Fruit fly (Drosophila melanogaster) whole organism, prepupa: ENCODE data around the gene CG7099.

Experiments used
- CG10631 ChIP-seq: fragments of 200-800 bp; sonication (Bioruptor generic); optimal IDR thresholded peaks from 2 replicates; lab custom pipeline; 2016; ENCODE audit warnings: missing biosample characterization, missing genetic modification characterization
- CG10669 ChIP-seq: fragments of 200-800 bp; sonication (Bioruptor generic); optimal IDR thresholded peaks from 3 replicates; lab custom pipeline; 2018; ENCODE audit warnings: missing biosample characterization, mild to moderate bottlenecking, missing genetic modification characterization, moderate library complexity
- CG11294 ChIP-seq: fragments of 200-800 bp; sonication (Bioruptor generic); IDR thresholded peaks from 2 replicates; pipeline ENCODE4 v1.3.6; 2022; ENCODE audit warnings: missing biosample characterization, missing genetic modification characterization
- CG11902 ChIP-seq: fragments of 200-800 bp; sonication (Bioruptor generic); optimal IDR thresholded peaks from 3 replicates; lab custom pipeline; 2016; ENCODE audit warnings: missing biosample characterization, missing genetic modification characterization
- CG15336 ChIP-seq: fragments of 200-800 bp; sonication (Bioruptor generic); IDR thresholded peaks from 2 replicates; pipeline ENCODE4 v1.3.6; 2022; ENCODE audit warnings: missing biosample characterization, missing genetic modification characterization
- CG1621 ChIP-seq: fragments of 200-800 bp; sonication (Bioruptor generic); optimal IDR thresholded peaks from 3 replicates; lab custom pipeline; 2018; ENCODE audit warnings: missing biosample characterization, mild to moderate bottlenecking, missing genetic modification characterization
- CG31627 ChIP-seq: fragments of 200-800 bp; sonication (Bioruptor generic); optimal IDR thresholded peaks from 3 replicates; lab custom pipeline; 2016; ENCODE audit warnings: missing biosample characterization, missing genetic modification characterization
- CG32006 ChIP-seq: fragments of 200-800 bp; sonication (Bioruptor generic); optimal IDR thresholded peaks from 3 replicates; lab custom pipeline; 2017; ENCODE audit warnings: missing biosample characterization, mild to moderate bottlenecking, missing genetic modification characterization
- CG34406 ChIP-seq: fragments of 200-800 bp; sonication (Bioruptor generic); optimal IDR thresholded peaks from 3 replicates; lab custom pipeline; 2016; ENCODE audit warnings: missing biosample characterization, missing genetic modification characterization
- CG3919 ChIP-seq: fragments of 200-800 bp; sonication (Bioruptor generic); optimal IDR thresholded peaks from 3 replicates; lab custom pipeline; 2016; ENCODE audit warnings: missing biosample characterization, missing genetic modification characterization
- CG6163 ChIP-seq: fragments of 200-800 bp; sonication (Bioruptor generic); IDR thresholded peaks from 3 replicates; pipeline ENCODE4 v1.3.6; 2022; ENCODE audit warnings: missing biosample characterization, missing genetic modification characterization
- CG6276 ChIP-seq: fragments of 200-800 bp; sonication (Bioruptor generic); optimal IDR thresholded peaks from 2 replicates; lab custom pipeline; 2017; ENCODE audit warnings: missing biosample characterization, mild to moderate bottlenecking, missing genetic modification characterization
- CG6808 ChIP-seq: fragments of 200-800 bp; sonication (Bioruptor generic); optimal IDR thresholded peaks from 3 replicates; lab custom pipeline; 2017; ENCODE audit warnings: missing biosample characterization, missing genetic modification characterization, mild to moderate bottlenecking, moderate library complexity, missing genetic modification reagents
- CG6854 ChIP-seq: fragments of 200-800 bp; sonication (Bioruptor generic); optimal IDR thresholded peaks from 2 replicates; lab custom pipeline; 2017; ENCODE audit warnings: missing biosample characterization, mild to moderate bottlenecking, missing genetic modification characterization
- CG7368 ChIP-seq: fragments of 200-800 bp; sonication (Bioruptor generic); optimal IDR thresholded peaks from 3 replicates; lab custom pipeline; 2016; ENCODE audit warnings: missing biosample characterization, missing genetic modification characterization
- CG8319 ChIP-seq: fragments of 200-800 bp; sonication (Bioruptor generic); optimal IDR thresholded peaks from 3 replicates; lab custom pipeline; 2016; ENCODE audit warnings: missing biosample characterization, missing genetic modification characterization
- CG8632 ChIP-seq: fragments of 200-800 bp; sonication (Bioruptor generic); optimal IDR thresholded peaks from 3 replicates; lab custom pipeline; 2016; ENCODE audit warnings: missing biosample characterization, missing genetic modification characterization
- CG9139 ChIP-seq: fragments of 200-800 bp; sonication (Bioruptor generic); optimal IDR thresholded peaks from 3 replicates; lab custom pipeline; 2017; ENCODE audit warnings: missing biosample characterization, mild to moderate bottlenecking, missing genetic modification characterization
- Eip75B ChIP-seq: fragments of 200-800 bp; sonication (Bioruptor generic); optimal IDR thresholded peaks from 3 replicates; lab custom pipeline; 2016; ENCODE audit warnings: missing biosample characterization, missing genetic modification characterization
- Eip78C ChIP-seq: fragments of 200-800 bp; sonication (Bioruptor generic); peaks from one replicate; lab custom pipeline; 2016; ENCODE audit warnings: missing biosample characterization, missing genetic modification characterization
- Eip93F ChIP-seq: fragments of 200-800 bp; sonication (Bioruptor generic); optimal IDR thresholded peaks from 2 replicates; lab custom pipeline; 2016; ENCODE audit warnings: missing biosample characterization, mild to moderate bottlenecking, missing genetic modification characterization
- Ets96B ChIP-seq: fragments of 200-800 bp; optimal IDR thresholded peaks from 2 replicates; lab custom pipeline; 2019; ENCODE audit warnings: missing biosample characterization, mild to moderate bottlenecking, missing genetic modification characterization, moderate library complexity
- Hr38 ChIP-seq: sonication (Bioruptor generic); optimal IDR thresholded peaks from 2 replicates; lab custom pipeline; 2016; ENCODE audit warnings: missing biosample characterization, missing genetic modification characterization
- Hr39 ChIP-seq: fragments of 200-800 bp; sonication (Bioruptor generic); optimal IDR thresholded peaks from 2 replicates; lab custom pipeline; 2016; ENCODE audit warnings: missing biosample characterization, missing genetic modification characterization
- OdsH ChIP-seq: fragments of 200-800 bp; sonication (Bioruptor generic); optimal IDR thresholded peaks from 3 replicates; lab custom pipeline; 2016; ENCODE audit warnings: missing biosample characterization, missing genetic modification characterization
- Smox ChIP-seq: fragments of 200-800 bp; sonication (Bioruptor generic); optimal IDR thresholded peaks from 3 replicates; lab custom pipeline; 2016; ENCODE audit warnings: missing biosample characterization, missing genetic modification characterization
- Sox102F ChIP-seq: fragments of 200-800 bp; sonication (Bioruptor generic); optimal IDR thresholded peaks from 2 replicates; lab custom pipeline; 2016; ENCODE audit warnings: missing biosample characterization, mild to moderate bottlenecking, missing genetic modification characterization
- Sox14 ChIP-seq: fragments of 200-800 bp; sonication (Bioruptor generic); optimal IDR thresholded peaks from 3 replicates; lab custom pipeline; 2016; ENCODE audit warnings: missing biosample characterization, missing genetic modification characterization
- Sox15 ChIP-seq: fragments of 200-800 bp; sonication (Bioruptor generic); optimal IDR thresholded peaks from 3 replicates; lab custom pipeline; 2016; ENCODE audit warnings: missing biosample characterization, missing genetic modification characterization
- achi ChIP-seq: fragments of 200-800 bp; sonication (Bioruptor generic); optimal IDR thresholded peaks from 3 replicates; lab custom pipeline; 2016; ENCODE audit warnings: missing biosample characterization, missing genetic modification characterization
- acj6 ChIP-seq: fragments of 200-800 bp; sonication (Bioruptor generic); optimal IDR thresholded peaks from 3 replicates; lab custom pipeline; 2016; ENCODE audit warnings: missing biosample characterization, missing genetic modification characterization
- cyc ChIP-seq: fragments of 200-800 bp; sonication (Bioruptor generic); optimal IDR thresholded peaks from 3 replicates; lab custom pipeline; 2016; ENCODE audit warnings: missing biosample characterization, missing genetic modification characterization
- dac ChIP-seq: fragments of 200-800 bp; sonication (Bioruptor generic); optimal IDR thresholded peaks from 2 replicates; lab custom pipeline; 2017; ENCODE audit warnings: missing biosample characterization, mild to moderate bottlenecking, missing genetic modification characterization
- fd59A ChIP-seq: fragments of 200-800 bp; sonication (Bioruptor generic); optimal IDR thresholded peaks from 2 replicates; lab custom pipeline; 2017; ENCODE audit warnings: missing biosample characterization, mild to moderate bottlenecking, missing genetic modification characterization, missing genetic modification reagents
- fd85E ChIP-seq: fragments of 200-800 bp; sonication (Bioruptor generic); optimal IDR thresholded peaks from 3 replicates; lab custom pipeline; 2016; ENCODE audit warnings: missing biosample characterization, missing genetic modification characterization
- fkh ChIP-seq: fragments of 200-800 bp; sonication (Bioruptor generic); optimal IDR thresholded peaks from 3 replicates; lab custom pipeline; 2017; ENCODE audit warnings: missing biosample characterization, mild to moderate bottlenecking, missing genetic modification characterization, moderate library complexity
- lz ChIP-seq: fragments of 200-800 bp; sonication (Bioruptor generic); optimal IDR thresholded peaks from 3 replicates; lab custom pipeline; 2016; ENCODE audit warnings: missing biosample characterization, missing genetic modification characterization
- net ChIP-seq: fragments of 200-800 bp; sonication (Bioruptor generic); optimal IDR thresholded peaks from 3 replicates; lab custom pipeline; 2016; ENCODE audit warnings: missing biosample characterization, missing genetic modification characterization
- svp ChIP-seq: fragments of 200-800 bp; sonication (Bioruptor generic); peaks from one replicate; lab custom pipeline; 2016; ENCODE audit warnings: missing biosample characterization, missing genetic modification characterization
- vri ChIP-seq: fragments of 200-800 bp; sonication (Bioruptor generic); optimal IDR thresholded peaks from 3 replicates; lab custom pipeline; 2016; ENCODE audit warnings: missing biosample characterization, mild to moderate bottlenecking, missing genetic modification characterization

The CG7099 gene

DNA sequence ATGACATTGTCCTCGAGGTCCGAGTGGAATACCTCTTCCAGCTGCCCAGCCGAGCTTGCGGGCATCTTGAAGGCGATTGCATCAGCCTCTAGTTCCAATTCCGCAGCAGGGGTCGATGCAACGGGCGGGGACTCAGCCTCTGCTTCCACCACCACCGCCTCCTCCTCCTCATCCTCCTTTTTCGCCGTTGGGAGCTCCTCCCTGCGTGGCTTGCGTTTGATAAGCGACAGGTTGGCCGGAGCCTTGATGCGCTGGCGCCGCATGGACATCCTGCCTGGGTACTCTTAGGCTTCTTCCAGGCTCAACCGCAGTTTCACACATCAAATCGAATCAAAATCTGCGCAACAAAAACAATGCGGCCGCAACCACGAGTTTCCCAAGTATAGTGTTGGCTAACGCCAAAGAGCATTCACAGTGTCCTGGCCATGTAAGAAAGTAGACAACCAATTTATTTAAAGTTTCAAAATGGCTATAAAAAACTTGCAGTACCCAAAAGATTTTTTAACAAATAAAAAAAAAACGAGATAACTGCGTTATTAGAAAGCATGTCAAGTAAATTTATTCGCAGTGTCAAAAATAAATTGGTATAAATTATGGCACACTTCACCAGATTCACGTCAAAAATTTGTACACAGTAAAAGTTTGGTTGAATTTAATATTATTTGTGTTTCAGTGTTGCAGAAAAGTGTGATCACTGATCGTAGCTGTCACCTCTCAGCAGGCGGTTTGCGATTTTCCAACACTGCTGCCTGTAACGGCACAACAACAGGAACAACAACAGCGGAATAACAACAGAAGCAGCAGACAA lies 13.7 kb upstream of the CG7099 start, which contains the start of the genes Bdp1 and CG6565 (continued):
- TF ChIP-seq Eip75B (GFP tag; lab: Kevin White, UChicago) (peak; percentile 97), CG3919 (peak; percentile 96), CG15336 (peak; percentile 90), CG6854 (GFP tag; lab: Kevin White, UChicago) (peak; percentile 82), acj6 (GFP tag; lab: Kevin White, UChicago) (peak; percentile 99), cyc (GFP tag; lab: Kevin White, UChicago) (peak; percentile 99), CG1621 (tag; lab: Kevin White, UChicago) (peak; percentile 83), CG34406 (GFP tag; lab: Kevin White, UChicago) (peak; percentile 96), achi (peak; percentile 98), CG6163 (GFP tag; lab: Robert Waterston, UW) (peak; percentile 88), CG11902 (GFP tag; lab: Kevin White, UChicago) (peak; percentile 99), fd59A (GFP tag; lab: Kevin White, UChicago) (peak; percentile 94), Eip78C (GFP tag; lab: Kevin White, UChicago) (peak; percentile 99), CG9139 (GFP tag; lab: Kevin White, UChicago) (no peak), fkh (GFP tag; lab: Kevin White, UChicago) (peak; percentile 84), net (GFP tag; lab: Kevin White, UChicago) (peak; percentile 95), Sox15 (GFP tag; lab: Kevin White, UChicago) (peak; percentile 99), Sox102F (GFP tag; lab: Kevin White, UChicago) (peak; percentile 97), lz (peak; percentile 99), svp (GFP tag; lab: Kevin White, UChicago) (no peak), Eip93F (GFP tag; lab: Kevin White, UChicago) (peak; percentile 62), CG8319 (peak; percentile 97), Hr38 (GFP tag; lab: Kevin White, UChicago) (peak; percentile 92), CG31627 (peak; percentile 99), vri (GFP tag; lab: Kevin White, UChicago) (peak; percentile 92), Smox (GFP tag; lab: Kevin White, UChicago) (peak; percentile 97), CG10631 (peak; percentile 99), CG32006 (GFP tag; lab: Kevin White, UChicago) (peak; percentile 99), Sox14 (GFP tag; lab: Kevin White, UChicago) (peak; percentile 98), CG11294 (GFP tag; lab: Robert Waterston, UW) (peak; percentile 93), CG7368 (peak; percentile 92), CG6808 (GFP tag; lab: Kevin White, UChicago) (peak; percentile 92), fd85E (no peak)

DNA sequence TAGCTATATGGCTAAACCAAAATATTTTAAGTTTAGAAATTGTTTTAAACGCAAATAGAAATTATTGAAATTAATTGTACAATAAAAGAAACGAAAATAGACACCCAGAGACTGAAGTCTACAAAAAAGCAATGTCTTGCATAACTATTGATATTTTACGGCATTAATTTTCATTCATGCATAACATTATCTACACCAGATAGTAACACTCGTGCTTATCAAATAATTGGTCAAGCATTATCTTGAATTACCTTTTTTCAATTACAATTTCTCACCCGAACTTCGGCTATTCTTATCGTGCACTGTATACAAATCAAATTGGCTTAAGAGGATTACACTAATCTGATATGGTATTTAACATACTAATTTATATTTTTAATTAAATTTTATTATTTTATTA lies 11.3 kb upstream of the CG7099 start:
- no peak for TF ChIP-seq CG6808 (GFP tag; lab: Kevin White, UChicago)
- TF ChIP-seq Hr38 (GFP tag; lab: Kevin White, UChicago): no peak
- no peak for TF ChIP-seq CG10669 (GFP tag; lab: Kevin White, UChicago)
- no peak for TF ChIP-seq CG7368
- TF ChIP-seq CG9139 (GFP tag; lab: Kevin White, UChicago): no peak
- TF ChIP-seq Eip75B (GFP tag; lab: Kevin White, UChicago): no peak
- TF ChIP-seq Ets96B (tag; lab: Kevin White, UChicago): no peak
- TF ChIP-seq Sox14 (GFP tag; lab: Kevin White, UChicago): no peak
- TF ChIP-seq CG6276 (GFP tag; lab: Kevin White, UChicago): no peak
- no peak for TF ChIP-seq CG8632 (GFP tag; lab: Kevin White, UChicago)
- TF ChIP-seq fd85E: no peak
- TF ChIP-seq OdsH (GFP tag; lab: Kevin White, UChicago): no peak
- TF ChIP-seq Hr39 (GFP tag; lab: Kevin White, UChicago): no peak
- no peak for TF ChIP-seq Sox15 (GFP tag; lab: Kevin White, UChicago)
- no peak for TF ChIP-seq dac (GFP tag; lab: Kevin White, UChicago)
- no peak for TF ChIP-seq CG8319
